Fruit fly (Drosophila melanogaster) whole organism: ENCODE data around the gene CG13086.

Experiments used
- pan ChIP-seq: fragments of >200 bp; optimal IDR thresholded peaks from 2 replicates; lab custom pipeline; 2017
- psq ChIP-seq: fragments of >200 bp; optimal IDR thresholded peaks from 2 replicates; lab custom pipeline; 2017

DNA sequence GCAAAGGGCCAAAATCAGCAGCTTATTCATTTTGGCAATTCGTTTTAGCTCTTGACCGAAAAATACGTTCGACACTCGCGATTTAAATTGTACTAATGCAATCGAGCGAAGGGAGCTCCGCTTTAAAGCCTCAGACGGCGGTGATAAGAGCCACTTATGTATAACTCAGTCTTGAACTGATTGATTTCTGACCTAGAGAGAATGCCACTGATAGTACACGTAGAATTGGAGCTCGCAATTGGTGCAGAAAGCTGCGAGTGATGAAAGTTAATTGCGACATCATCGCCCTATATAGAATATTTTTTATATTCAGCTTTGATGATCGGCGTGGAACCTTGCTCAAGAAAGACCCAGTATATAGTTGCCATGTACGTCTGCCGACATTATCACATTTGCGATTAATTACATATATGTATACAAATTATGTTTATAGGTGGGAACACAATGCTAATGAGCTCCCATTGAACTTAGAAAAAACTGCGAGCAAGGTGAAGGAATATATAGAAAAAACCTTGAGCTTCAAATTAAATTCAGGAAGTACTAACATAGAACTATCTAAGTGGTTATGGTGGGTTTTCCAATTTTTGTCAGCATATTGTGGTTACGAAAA lies 22.0 kb downstream of the CG13086 start, which contains the start of gene fon:
- TF ChIP-seq psq (lab: Kevin White, UChicago) (no peak), pan (lab: Kevin White, UChicago) (no peak)
